Worm (Caenorhabditis elegans): ENCODE results near the gene ZK673.4.

ZK673.4 gene

DNA sequence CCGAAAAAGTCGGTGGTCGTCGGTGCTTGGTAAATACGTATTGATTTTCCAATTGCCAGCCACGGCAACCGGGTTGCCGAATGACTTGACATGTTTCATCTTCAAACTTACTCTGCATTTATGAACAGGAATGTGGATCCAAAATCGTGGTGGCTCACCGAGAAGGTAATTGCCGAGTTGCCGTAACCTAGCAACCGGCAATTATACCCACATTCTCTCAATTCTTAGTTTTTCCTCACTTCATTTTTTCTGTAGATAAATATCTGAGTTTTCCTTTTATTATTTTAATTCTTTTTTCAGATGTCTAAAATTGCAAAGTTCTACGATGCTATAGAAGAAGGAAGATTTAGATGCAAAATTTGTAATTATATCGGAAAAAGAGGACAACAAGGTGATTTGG is at the start of gene ZK673.4:
Gene ZK673.4, plus strand, starts transcription at position 301 of the 400 bp plus-strand sequence.
- no peak for TF ChIP-seq alr-1 (tag; optimal IDR thresholded peaks at IDR 0.05)
- no peak for TF ChIP-seq mbf-1 (tag; optimal IDR thresholded peaks at IDR 0.05)
- no peak for TF ChIP-seq nhr-12 (tag; optimal IDR thresholded peaks at IDR 0.05)
- no peak for TF ChIP-seq crh-2 (tag; optimal IDR thresholded peaks at IDR 0.05)
- no peak for TF ChIP-seq ztf-4 (tag; optimal IDR thresholded peaks at IDR 0.05)
- no peak for TF ChIP-seq lin-13 (GFP tag; optimal IDR thresholded peaks at IDR 0.05)
- no peak for TF ChIP-seq ama-1 (optimal IDR thresholded peaks at IDR 0.05)
- no peak for TF ChIP-seq sma-9 (GFP tag; optimal IDR thresholded peaks at IDR 0.05)
- TF ChIP-seq sma-9 (tag; optimal IDR thresholded peaks at IDR 0.05): no peak
- TF ChIP-seq F13H6.1 (tag; optimal IDR thresholded peaks at IDR 0.05): no peak
- TF ChIP-seq C34F6.9 (tag; optimal IDR thresholded peaks at IDR 0.05): no peak
- TF ChIP-seq nhr-129 (tag; optimal IDR thresholded peaks at IDR 0.05): no peak
- TF ChIP-seq lin-11 (tag; optimal IDR thresholded peaks at IDR 0.05): no peak
- no peak for TF ChIP-seq lsy-2 (tag; optimal IDR thresholded peaks at IDR 0.05)
- TF ChIP-seq lin-39 (tag; optimal IDR thresholded peaks at IDR 0.05): no peak

DNA sequence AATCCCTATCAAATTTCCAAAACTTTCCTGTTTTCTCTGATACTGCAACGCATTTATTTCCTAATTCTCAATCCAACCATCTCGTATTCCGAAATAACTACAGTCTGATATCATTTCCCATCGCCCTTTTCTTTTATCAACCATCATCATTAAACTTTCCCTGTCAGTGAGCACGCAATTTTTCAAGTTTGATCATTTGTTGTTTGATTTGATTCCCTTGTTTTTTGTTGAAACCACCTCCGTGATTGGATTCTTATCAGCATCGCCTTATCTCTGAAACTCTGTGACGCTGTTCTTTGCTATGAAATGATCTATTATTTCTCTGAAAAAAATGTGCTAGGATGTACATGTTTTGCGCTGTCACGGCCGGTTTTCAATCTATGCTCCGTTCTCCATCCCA is 49.7 kb upstream of the ZK673.4 start:
- TF ChIP-seq unc-55 (GFP tag; optimal IDR thresholded peaks at IDR 0.05) (no peak), peb-1 (tag; optimal IDR thresholded peaks at IDR 0.05) (no peak), ztf-1 (GFP tag; conservative IDR thresholded peaks at IDR 0.05) (no peak), ztf-4 (tag; optimal IDR thresholded peaks at IDR 0.05) (no peak), skn-1 (tag; optimal IDR thresholded peaks at IDR 0.05) (no peak), fos-1 (tag; optimal IDR thresholded peaks at IDR 0.05) (peak; percentile 81), sma-9 (GFP tag; optimal IDR thresholded peaks at IDR 0.05) (peak; percentile 53), sma-9 (tag; optimal IDR thresholded peaks at IDR 0.05) (no peak), aly-2 (tag; optimal IDR thresholded peaks at IDR 0.05) (no peak), sma-3 (GFP tag; optimal IDR thresholded peaks at IDR 0.05) (no peak), zag-1 (tag; optimal IDR thresholded peaks at IDR 0.05) (no peak), F13H6.1 (tag; optimal IDR thresholded peaks at IDR 0.05) (no peak), alr-1 (tag; optimal IDR thresholded peaks at IDR 0.05) (no peak), nhr-25 (tag; optimal IDR thresholded peaks at IDR 0.05) (no peak), nhr-23 (tag; optimal IDR thresholded peaks at IDR 0.05) (no peak), unc-39 (tag; optimal IDR thresholded peaks at IDR 0.05) (no peak), mbf-1 (tag; optimal IDR thresholded peaks at IDR 0.05) (no peak), ceh-16 (tag; optimal IDR thresholded peaks at IDR 0.05) (no peak), mab-5 (tag; optimal IDR thresholded peaks at IDR 0.05) (no peak), ama-1 (optimal IDR thresholded peaks at IDR 0.05) (no peak), gmeb-1 (tag; optimal IDR thresholded peaks at IDR 0.05) (peak; percentile 19), egl-27 (tag; optimal IDR thresholded peaks at IDR 0.05) (no peak), nhr-129 (tag; optimal IDR thresholded peaks at IDR 0.05) (no peak), lin-13 (GFP tag; optimal IDR thresholded peaks at IDR 0.05) (no peak)

DNA sequence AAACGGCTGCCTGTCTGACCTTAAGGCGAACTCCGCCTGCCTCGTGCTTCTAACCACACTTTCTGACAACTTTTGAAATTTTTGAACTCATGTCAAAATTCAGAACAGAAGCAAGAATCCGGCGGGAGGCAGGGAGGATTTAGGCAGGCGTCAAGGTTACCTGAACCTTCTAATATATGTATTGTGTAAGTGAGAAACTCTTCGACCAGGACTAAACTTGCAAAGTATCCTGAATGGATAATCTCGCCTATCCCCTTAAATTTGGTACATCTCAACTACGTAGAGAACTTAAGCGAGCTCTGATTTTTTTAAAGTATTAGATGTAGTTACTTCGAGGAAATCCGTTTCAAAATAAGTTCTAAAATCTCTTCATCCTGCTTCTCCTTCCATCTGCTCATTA is 41.7 kb upstream of the ZK673.4 start, which contains the start of gene E04D5.5:
Gene E04D5.5, plus strand, starts transcription at position 301 of the 400 bp plus-strand sequence.
- no peak for TF ChIP-seq ztf-1 (GFP tag; conservative IDR thresholded peaks at IDR 0.05)
- no peak for TF ChIP-seq egl-27 (tag; optimal IDR thresholded peaks at IDR 0.05)
- TF ChIP-seq lin-11 (tag; optimal IDR thresholded peaks at IDR 0.05): no peak
- no peak for TF ChIP-seq elt-1 (tag; optimal IDR thresholded peaks at IDR 0.05)
- TF ChIP-seq unc-39 (tag; optimal IDR thresholded peaks at IDR 0.05): no peak
- no peak for TF ChIP-seq unc-62 (GFP tag; optimal IDR thresholded peaks at IDR 0.05)
- TF ChIP-seq C34F6.9 (tag; optimal IDR thresholded peaks at IDR 0.05): no peak
- TF ChIP-seq nhr-6 (tag; optimal IDR thresholded peaks at IDR 0.05): no peak
- TF ChIP-seq unc-55 (GFP tag; optimal IDR thresholded peaks at IDR 0.05): no peak
- no peak for TF ChIP-seq snpc-4 (tag; optimal IDR thresholded peaks at IDR 0.05)
- TF ChIP-seq ama-1 (optimal IDR thresholded peaks at IDR 0.05): no peak
- TF ChIP-seq mab-5 (tag; optimal IDR thresholded peaks at IDR 0.05): no peak
- TF ChIP-seq lin-13 (GFP tag; optimal IDR thresholded peaks at IDR 0.05): no peak
- no peak for TF ChIP-seq ceh-82 (tag; optimal IDR thresholded peaks at IDR 0.05)
- no peak for TF ChIP-seq R02D3.7 (tag; optimal IDR thresholded peaks at IDR 0.05)

DNA sequence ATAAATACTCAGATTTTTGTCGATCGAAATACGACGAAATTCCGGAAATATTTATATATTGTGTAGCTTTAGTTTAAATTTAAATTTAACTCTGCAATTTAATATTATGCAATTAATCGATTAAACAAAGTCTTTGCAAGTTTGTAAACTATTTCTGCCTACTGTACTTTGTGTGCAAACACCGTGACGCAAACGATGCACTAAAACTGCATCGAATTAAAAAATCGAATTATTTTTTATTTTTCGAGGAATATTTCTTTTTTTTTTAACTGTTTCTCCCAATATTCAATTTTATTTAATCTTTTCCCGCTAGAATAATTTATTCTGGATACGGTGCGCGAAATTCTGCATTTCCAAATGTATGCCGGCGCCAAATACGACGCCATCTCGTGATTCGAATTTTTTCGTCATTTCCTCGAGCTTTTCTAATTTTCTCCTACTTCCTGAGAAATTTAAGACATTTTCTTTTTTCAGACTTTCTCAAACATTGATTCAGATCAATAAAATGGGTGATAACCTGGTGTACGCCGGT is 36.3 kb upstream of the ZK673.4 start, which contains the start of gene eif-2A:
Gene eif-2A, plus strand, starts transcription at position 469 of the 532 bp plus-strand sequence.
- TF ChIP-seq peb-1 (tag; optimal IDR thresholded peaks at IDR 0.05) (no peak), ztf-1 (GFP tag; conservative IDR thresholded peaks at IDR 0.05) (no peak), lsy-2 (tag; optimal IDR thresholded peaks at IDR 0.05) (peak; percentile 28 to 93), nhr-129 (tag; optimal IDR thresholded peaks at IDR 0.05) (no peak), R02D3.7 (tag; optimal IDR thresholded peaks at IDR 0.05) (no peak), nhr-77 (tag; optimal IDR thresholded peaks at IDR 0.05) (no peak), blmp-1 (tag; optimal IDR thresholded peaks at IDR 0.05; ENCODE audit: insufficient read depth) (no peak), ztf-4 (tag; optimal IDR thresholded peaks at IDR 0.05) (no peak), ZK546.5 (tag; optimal IDR thresholded peaks at IDR 0.05) (no peak), mdl-1 (tag; optimal IDR thresholded peaks at IDR 0.05) (no peak), mab-5 (tag; optimal IDR thresholded peaks at IDR 0.05) (no peak), sem-4 (tag; optimal IDR thresholded peaks at IDR 0.05) (no peak), mbf-1 (tag; optimal IDR thresholded peaks at IDR 0.05) (no peak), lin-11 (tag; optimal IDR thresholded peaks at IDR 0.05) (no peak), C34F6.9 (tag; optimal IDR thresholded peaks at IDR 0.05) (peak; percentile 16), lin-39 (tag; optimal IDR thresholded peaks at IDR 0.05) (no peak), nhr-23 (tag; optimal IDR thresholded peaks at IDR 0.05) (no peak), ama-1 (optimal IDR thresholded peaks at IDR 0.05) (no peak), unc-39 (tag; optimal IDR thresholded peaks at IDR 0.05) (no peak), sma-9 (GFP tag; optimal IDR thresholded peaks at IDR 0.05) (no peak), sma-9 (tag; optimal IDR thresholded peaks at IDR 0.05) (no peak), nhr-10 (tag; optimal IDR thresholded peaks at IDR 0.05) (no peak), lin-13 (GFP tag; optimal IDR thresholded peaks at IDR 0.05) (peak; percentile 16), gmeb-1 (tag; optimal IDR thresholded peaks at IDR 0.05) (peak; percentile 20), ztf-11 (tag; optimal IDR thresholded peaks at IDR 0.05) (no peak), nhr-11 (tag; optimal IDR thresholded peaks at IDR 0.05) (no peak), unc-55 (GFP tag; optimal IDR thresholded peaks at IDR 0.05) (peak; percentile 27)
